Worm (Caenorhabditis elegans): ENCODE results near the gene grl-14.

DNA sequence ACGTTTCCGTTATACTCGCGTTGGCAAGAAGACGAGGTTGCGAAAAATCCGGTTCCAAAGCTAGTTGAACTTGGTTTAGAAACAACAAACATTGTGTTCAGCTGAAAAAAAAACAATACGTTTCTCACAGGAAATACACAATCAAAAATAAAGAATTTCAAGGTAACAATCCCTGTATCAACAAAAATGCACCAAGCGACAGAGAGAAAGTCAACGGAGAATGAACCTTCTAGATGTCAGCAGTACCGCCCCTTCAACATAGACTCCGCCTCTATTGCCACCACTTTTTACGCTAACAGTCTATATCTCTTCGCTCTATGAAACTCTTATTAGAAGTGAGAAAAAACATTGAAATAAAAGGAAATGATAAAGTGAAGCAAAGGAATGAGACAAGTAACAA lies 43.0 kb downstream of the grl-14 start, which contains the start of gene F31D4.8:
- TF ChIP-seq hlh-26 (GFP tag; conservative IDR thresholded peaks at IDR 0.05) (no peak), K12H6.12 (tag; optimal IDR thresholded peaks at IDR 0.05) (no peak), zim-3 (tag; optimal IDR thresholded peaks at IDR 0.05) (no peak), nfya-1 (tag; optimal IDR thresholded peaks at IDR 0.05; ENCODE audit: borderline replicate concordance, insufficient read depth) (no peak), ama-1 (optimal IDR thresholded peaks at IDR 0.05) (no peak), ama-1 (GFP tag; optimal IDR thresholded peaks at IDR 0.05) (no peak), snpc-4 (GFP tag; optimal IDR thresholded peaks at IDR 0.05) (no peak), snpc-4 (tag; optimal IDR thresholded peaks at IDR 0.05) (no peak), F37B4.10 (GFP tag; IDR thresholded peaks at IDR 0.05) (no peak), aptf-2 (GFP tag; conservative IDR thresholded peaks at IDR 0.05) (no peak), pha-4 (tag; optimal IDR thresholded peaks at IDR 0.05) (no peak), nhr-90 (tag; optimal IDR thresholded peaks at IDR 0.05) (no peak), attf-6 (GFP tag; IDR thresholded peaks at IDR 0.05) (no peak), ztf-28 (GFP tag; IDR thresholded peaks at IDR 0.05) (no peak)

Measured in whole organism, young adult.